Worm (Caenorhabditis elegans): ENCODE data around the gene dpy-3.
A peak's percentile ranks its signal among the peaks of the same experiment; 100 is the strongest.

The dpy-3 gene

DNA sequence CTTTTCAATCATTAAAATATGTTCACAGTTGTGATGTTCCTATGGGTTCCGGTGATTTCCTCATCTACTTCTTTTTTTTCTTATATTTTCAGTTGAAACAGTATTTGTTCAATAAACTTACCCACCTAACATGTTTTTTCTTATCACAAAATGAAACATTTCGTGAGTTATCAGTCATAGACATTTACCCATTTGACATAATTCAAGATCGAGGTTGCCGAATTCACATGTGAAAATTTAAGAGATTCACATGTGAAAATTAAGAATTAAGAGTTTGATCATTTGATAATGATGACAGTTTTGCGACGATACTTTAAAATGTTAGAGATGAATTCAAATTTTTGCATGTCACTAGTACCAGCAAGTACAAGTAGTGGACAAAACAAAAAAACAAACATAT lies 38.0 kb downstream of the dpy-3 start:
- peak; percentile 88 for TF ChIP-seq elt-2 (tag; optimal IDR thresholded peaks at IDR 0.05)
- no peak for TF ChIP-seq ama-1 (optimal IDR thresholded peaks at IDR 0.05)
- TF ChIP-seq pqm-1 (tag; optimal IDR thresholded peaks at IDR 0.05) = peak; percentile 64

DNA sequence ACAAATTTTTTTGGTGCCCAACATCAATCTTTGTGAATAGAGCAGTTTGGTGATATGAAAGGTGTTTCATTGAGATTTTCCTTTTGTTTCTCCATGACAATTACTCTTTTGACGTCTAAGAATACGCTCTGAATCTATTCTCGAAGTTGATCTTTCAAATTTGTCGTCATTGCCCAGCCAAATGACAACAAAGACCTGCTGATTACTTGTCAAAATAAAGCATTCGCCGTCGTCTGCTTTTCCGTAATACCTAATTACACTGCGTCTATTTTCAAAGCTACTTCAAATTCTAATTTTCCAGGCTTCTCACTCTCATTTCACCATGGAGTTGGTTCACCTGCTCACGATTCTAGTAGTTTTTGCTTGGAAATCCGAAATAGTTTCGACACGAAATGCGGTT lies 40.1 kb downstream of the dpy-3 start, which contains the start of gene F53B1.3:
TSS of gene F53B1.3 (plus strand) at position 301 of the 400 bp plus-strand sequence.
- TF ChIP-seq lsy-12 (tag; optimal IDR thresholded peaks at IDR 0.05) (no peak), nhr-23 (tag; optimal IDR thresholded peaks at IDR 0.05) (no peak), nhr-12 (tag; optimal IDR thresholded peaks at IDR 0.05) (no peak), nhr-237 (tag; optimal IDR thresholded peaks at IDR 0.05) (no peak), ceh-16 (tag; optimal IDR thresholded peaks at IDR 0.05) (no peak), sea-2 (GFP tag; optimal IDR thresholded peaks at IDR 0.05) (no peak), aly-2 (tag; optimal IDR thresholded peaks at IDR 0.05) (no peak), nhr-67 (tag; optimal IDR thresholded peaks at IDR 0.05) (no peak), ama-1 (optimal IDR thresholded peaks at IDR 0.05) (no peak), ZK546.5 (tag; optimal IDR thresholded peaks at IDR 0.05) (no peak), lin-15B (tag; optimal IDR thresholded peaks at IDR 0.05) (no peak), elt-2 (tag; optimal IDR thresholded peaks at IDR 0.05) (no peak), ceh-9 (tag; optimal IDR thresholded peaks at IDR 0.05) (no peak), lin-39 (tag; optimal IDR thresholded peaks at IDR 0.05) (no peak), egl-5 (tag; optimal IDR thresholded peaks at IDR 0.05) (no peak), zag-1 (tag; optimal IDR thresholded peaks at IDR 0.05) (no peak), elt-1 (tag; optimal IDR thresholded peaks at IDR 0.05) (no peak), ceh-28 (tag; optimal IDR thresholded peaks at IDR 0.05) (no peak), nhr-77 (tag; optimal IDR thresholded peaks at IDR 0.05) (no peak), nhr-25 (tag; optimal IDR thresholded peaks at IDR 0.05) (no peak)

DNA sequence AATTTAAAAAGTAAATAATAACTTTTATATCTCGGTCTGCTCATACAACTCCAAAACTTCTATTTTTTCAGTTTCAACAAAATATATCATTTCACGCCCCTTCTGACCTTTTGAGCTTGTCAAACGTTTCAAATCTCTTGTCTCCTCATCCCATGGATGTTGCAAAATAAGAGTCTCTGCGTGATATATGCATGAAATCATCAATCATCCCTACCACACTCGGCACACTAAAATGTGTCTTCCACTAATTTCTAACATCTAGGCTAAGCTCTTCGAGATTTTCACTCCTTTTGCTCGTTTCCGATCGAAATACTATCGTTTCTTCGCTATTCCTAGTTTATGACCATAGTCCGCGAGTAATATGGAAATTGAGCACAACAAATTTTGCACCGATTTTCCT lies 46.4 kb downstream of the dpy-3 start:
- TF ChIP-seq fkh-2 (tag; optimal IDR thresholded peaks at IDR 0.05) (no peak), lin-39 (tag; optimal IDR thresholded peaks at IDR 0.05) (peak; percentile 34)

DNA sequence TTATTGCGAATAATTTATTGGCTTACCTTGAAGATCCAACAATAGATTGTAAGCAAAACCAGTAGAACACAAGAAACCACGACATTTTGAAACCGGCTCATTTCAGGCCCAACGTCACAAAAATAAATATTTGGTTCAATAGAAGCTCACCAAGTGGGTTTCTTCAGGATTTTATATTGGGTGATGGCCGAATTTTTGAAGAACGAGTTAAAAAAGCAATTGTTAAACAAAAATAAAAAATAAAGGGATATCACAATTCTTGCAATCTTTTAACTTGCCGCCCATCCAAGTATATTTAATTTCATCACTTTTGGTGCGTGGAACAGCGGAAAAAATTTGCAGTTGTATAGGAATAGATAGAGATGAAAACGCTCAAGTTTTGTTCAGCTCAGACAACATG lies 48.6 kb downstream of the dpy-3 start, which contains the start of gene T21D9.2:
TSS of gene T21D9.2 (minus strand) at position 101 of the 400 bp plus-strand sequence.
- TF ChIP-seq daf-12 (tag; optimal IDR thresholded peaks at IDR 0.05) (no peak), nhr-25 (tag; optimal IDR thresholded peaks at IDR 0.05) (no peak), jun-1 (tag; optimal IDR thresholded peaks at IDR 0.05) (no peak), unc-39 (tag; optimal IDR thresholded peaks at IDR 0.05) (no peak), nhr-28 (tag; optimal IDR thresholded peaks at IDR 0.05) (no peak), elt-2 (tag; optimal IDR thresholded peaks at IDR 0.05) (no peak), pqm-1 (tag; optimal IDR thresholded peaks at IDR 0.05) (no peak), ceh-16 (tag; optimal IDR thresholded peaks at IDR 0.05) (no peak), ceh-82 (tag; optimal IDR thresholded peaks at IDR 0.05) (no peak), snpc-4 (tag; optimal IDR thresholded peaks at IDR 0.05) (no peak), nhr-77 (tag; optimal IDR thresholded peaks at IDR 0.05) (no peak), fkh-2 (tag; optimal IDR thresholded peaks at IDR 0.05) (no peak), unc-62 (GFP tag; optimal IDR thresholded peaks at IDR 0.05) (no peak), lin-39 (tag; optimal IDR thresholded peaks at IDR 0.05) (no peak), fkh-10 (GFP tag; optimal IDR thresholded peaks at IDR 0.05) (no peak), egl-5 (tag; optimal IDR thresholded peaks at IDR 0.05) (no peak), R02D3.7 (tag; optimal IDR thresholded peaks at IDR 0.05) (no peak), aly-2 (tag; optimal IDR thresholded peaks at IDR 0.05) (no peak), fos-1 (tag; optimal IDR thresholded peaks at IDR 0.05) (no peak), nhr-76 (tag; optimal IDR thresholded peaks at IDR 0.05) (no peak)
